Fruit fly (Drosophila melanogaster) whole organism, embryonic: ENCODE data around the gene CG42445.

Experiments used
- BEAF-32 ChIP-seq: fragments of 200-800 bp; sonication (Bioruptor generic); optimal IDR thresholded peaks from 3 replicates; lab custom pipeline; 2017; ENCODE audit warnings: missing biosample characterization, missing genetic modification characterization, mild to moderate bottlenecking, moderate library complexity, missing genetic modification reagents
- Blimp-1 ChIP-seq: fragments of 200-800 bp; sonication (Bioruptor generic); optimal IDR thresholded peaks from 3 replicates; lab custom pipeline; 2018; ENCODE audit warnings: missing biosample characterization, missing genetic modification characterization, mild to moderate bottlenecking, moderate library complexity, missing genetic modification reagents
- CG10209 ChIP-seq: fragments of 200-800 bp; sonication (Bioruptor generic); optimal IDR thresholded peaks from 3 replicates; lab custom pipeline; 2017; ENCODE audit warnings: missing biosample characterization, mild to moderate bottlenecking, missing genetic modification characterization, missing genetic modification reagents
- CG10366 ChIP-seq: fragments of 200-800 bp; sonication (Bioruptor generic); IDR thresholded peaks from 2 replicates; pipeline ENCODE4 v1.3.6; 2022; ENCODE audit warnings: missing biosample characterization, missing genetic modification characterization
- CG12299 ChIP-seq: fragments of 200-800 bp; sonication (Bioruptor generic); optimal IDR thresholded peaks from 2 replicates; lab custom pipeline; 2018; ENCODE audit warnings: missing biosample characterization, mild to moderate bottlenecking, missing genetic modification characterization
- CG1233 ChIP-seq: fragments of 200-800 bp; sonication (Bioruptor generic); optimal IDR thresholded peaks from 4 replicates; lab custom pipeline; 2018; ENCODE audit warnings: missing biosample characterization, mild to moderate bottlenecking, missing genetic modification characterization
- CG12659 ChIP-seq: fragments of 200-800 bp; sonication (Bioruptor generic); optimal IDR thresholded peaks from 3 replicates; lab custom pipeline; 2017; ENCODE audit warnings: mild to moderate bottlenecking, missing biosample characterization, missing genetic modification reagents, missing genetic modification characterization
- CG16815 ChIP-seq: fragments of 200-800 bp; sonication (Bioruptor generic); optimal IDR thresholded peaks from 3 replicates; lab custom pipeline; 2017; ENCODE audit warnings: missing biosample characterization, mild to moderate bottlenecking, missing genetic modification characterization
- CG17359 ChIP-seq: fragments of 200-800 bp; sonication (Bioruptor generic); optimal IDR thresholded peaks from 3 replicates; lab custom pipeline; 2018; ENCODE audit warnings: missing biosample characterization, mild to moderate bottlenecking, missing genetic modification characterization, moderate library complexity
- CG17361 ChIP-seq: fragments of 200-800 bp; sonication (Bioruptor generic); IDR thresholded peaks from 3 replicates; pipeline ENCODE4 v1.3.6; 2022; ENCODE audit warnings: missing biosample characterization, missing genetic modification characterization
- CG17612 ChIP-seq: fragments of 200-800 bp; sonication (Bioruptor generic); IDR thresholded peaks from 2 replicates; pipeline ENCODE4 v1.3.6; 2022; ENCODE audit warnings: missing biosample characterization, missing genetic modification characterization
- CG18476 ChIP-seq: fragments of 200-800 bp; sonication (Bioruptor generic); optimal IDR thresholded peaks from 2 replicates; lab custom pipeline; 2016; ENCODE audit warnings: missing biosample characterization, mild to moderate bottlenecking, missing genetic modification characterization
- CG18599 ChIP-seq: fragments of 200-800 bp; sonication (Bioruptor generic); optimal IDR thresholded peaks from 3 replicates; lab custom pipeline; 2017; ENCODE audit warnings: missing biosample characterization, missing genetic modification characterization, mild to moderate bottlenecking, moderate library complexity, missing genetic modification reagents
- CG2120 ChIP-seq: fragments of 200-800 bp; sonication (Bioruptor generic); optimal IDR thresholded peaks from 3 replicates; lab custom pipeline; 2016; ENCODE audit warnings: missing biosample characterization, missing genetic modification characterization
- CG30403 ChIP-seq: fragments of 200-800 bp; sonication (Bioruptor generic); optimal IDR thresholded peaks from 3 replicates; lab custom pipeline; 2016; ENCODE audit warnings: missing biosample characterization, missing genetic modification characterization
- CG31441 ChIP-seq: fragments of 200-800 bp; sonication (Bioruptor generic); IDR thresholded peaks from 2 replicates; pipeline ENCODE4 v1.3.6; 2022; ENCODE audit warnings: missing biosample characterization, missing genetic modification characterization
- CG5180 ChIP-seq: fragments of 200-800 bp; sonication (Bioruptor generic); optimal IDR thresholded peaks from 3 replicates; lab custom pipeline; 2017; ENCODE audit warnings: missing biosample characterization, missing genetic modification characterization, mild to moderate bottlenecking, moderate library complexity, missing genetic modification reagents
- CG8388 ChIP-seq: fragments of 200-800 bp; sonication (Bioruptor generic); optimal IDR thresholded peaks from 2 replicates; lab custom pipeline; 2019; ENCODE audit warnings: missing biosample characterization, mild to moderate bottlenecking, missing genetic modification characterization, moderate library complexity
- CG9727 ChIP-seq: fragments of 200-800 bp; sonication (Bioruptor generic); optimal IDR thresholded peaks from 3 replicates; lab custom pipeline; 2017; ENCODE audit warnings: missing biosample characterization, mild to moderate bottlenecking, missing genetic modification characterization
- Deaf1 ChIP-seq: fragments of 200-800 bp; optimal IDR thresholded peaks from 3 replicates; lab custom pipeline; 2019; ENCODE audit warnings: missing biosample characterization, mild to moderate bottlenecking, missing genetic modification characterization, moderate library complexity
- Dip2 ChIP-seq: fragments of 200-800 bp; sonication (Bioruptor generic); IDR thresholded peaks from 2 replicates; pipeline ENCODE4 v1.3.6; 2022; ENCODE audit warnings: missing biosample characterization, missing genetic modification characterization
- E2f1 ChIP-seq: fragments of 200-800 bp; sonication (Bioruptor generic); IDR thresholded peaks from 2 replicates; pipeline ENCODE4 v1.3.6; 2022; ENCODE audit warnings: missing biosample characterization, missing genetic modification characterization
- Ets65A ChIP-seq: fragments of 200-800 bp; sonication (Bioruptor generic); peaks from one replicate; lab custom pipeline; 2016; ENCODE audit warnings: missing biosample characterization, missing genetic modification characterization
- Gsc ChIP-seq: fragments of 200-800 bp; sonication (Bioruptor generic); IDR thresholded peaks from 2 replicates; pipeline ENCODE4 v1.3.6; 2022; ENCODE audit warnings: missing biosample characterization, missing genetic modification characterization
- NK7.1 ChIP-seq: fragments of 200-800 bp; sonication (Bioruptor generic); optimal IDR thresholded peaks from 3 replicates; lab custom pipeline; 2016; ENCODE audit warnings: missing biosample characterization, missing genetic modification characterization
- Neu2 ChIP-seq: fragments of 200-800 bp; sonication (Bioruptor generic); optimal IDR thresholded peaks from 3 replicates; lab custom pipeline; 2016; ENCODE audit warnings: missing biosample characterization, missing genetic modification characterization, borderline replicate concordance
- Nf-YB ChIP-seq: fragments of 200-800 bp; sonication (Bioruptor generic); optimal IDR thresholded peaks from 3 replicates; lab custom pipeline; 2019; ENCODE audit warnings: missing biosample characterization, mild to moderate bottlenecking, missing genetic modification characterization, moderate library complexity
- Nf-YC ChIP-seq: fragments of 200-800 bp; optimal IDR thresholded peaks from 3 replicates; lab custom pipeline; 2019; ENCODE audit warnings: missing biosample characterization, mild to moderate bottlenecking, missing genetic modification characterization, moderate library complexity
- Sox102F ChIP-seq: fragments of 200-800 bp; sonication (Bioruptor generic); optimal IDR thresholded peaks from 2 replicates; lab custom pipeline; 2018; ENCODE audit warnings: missing biosample characterization, mild to moderate bottlenecking, missing genetic modification characterization, moderate library complexity
- Taf1 ChIP-seq: fragments of 200-800 bp; sonication (Bioruptor generic); IDR thresholded peaks from 2 replicates; pipeline ENCODE4 v1.3.6; 2022; ENCODE audit warnings: missing biosample characterization, missing genetic modification characterization
- caup ChIP-seq: fragments of 200-800 bp; sonication (Bioruptor generic); optimal IDR thresholded peaks from 3 replicates; lab custom pipeline; 2017; ENCODE audit warnings: missing biosample characterization, mild to moderate bottlenecking, missing genetic modification characterization, moderate library complexity; ENCODE audit not compliant: severe bottlenecking
- cg ChIP-seq: fragments of 200-800 bp; sonication (Bioruptor generic); optimal IDR thresholded peaks from 3 replicates; lab custom pipeline; 2019; ENCODE audit warnings: missing biosample characterization, mild to moderate bottlenecking, missing genetic modification characterization, moderate library complexity
- cwo ChIP-seq: fragments of 200-800 bp; sonication (Bioruptor generic); optimal IDR thresholded peaks from 3 replicates; lab custom pipeline; 2017; ENCODE audit warnings: missing biosample characterization, missing genetic modification characterization, mild to moderate bottlenecking, moderate library complexity, missing genetic modification reagents
- esg ChIP-seq: fragments of 200-800 bp; sonication (Bioruptor generic); conservative IDR thresholded peaks from 2 replicates; pipeline ENCODE4 v1.3.6; 2022; ENCODE audit warnings: missing biosample characterization, missing genetic modification characterization
- exex ChIP-seq: fragments of 200-800 bp; sonication (Bioruptor generic); optimal IDR thresholded peaks from 4 replicates; lab custom pipeline; 2018; ENCODE audit warnings: missing biosample characterization, mild to moderate bottlenecking, missing genetic modification characterization, moderate library complexity
- gce ChIP-seq: fragments of 200-800 bp; sonication (Bioruptor generic); IDR thresholded peaks from 3 replicates; pipeline ENCODE4 v1.3.6; 2022; ENCODE audit warnings: missing biosample characterization, missing genetic modification characterization
- mld ChIP-seq: fragments of 200-800 bp; sonication (Bioruptor generic); IDR thresholded peaks from 3 replicates; pipeline ENCODE4 v1.3.6; 2022; ENCODE audit warnings: missing biosample characterization, missing genetic modification characterization; ENCODE audit not compliant: partially characterized antibody
- nom ChIP-seq: fragments of 200-800 bp; sonication (Bioruptor generic); optimal IDR thresholded peaks from 2 replicates; lab custom pipeline; 2017; ENCODE audit warnings: missing biosample characterization, missing genetic modification characterization, mild to moderate bottlenecking, moderate library complexity, missing genetic modification reagents
- oc ChIP-seq: fragments of 200-800 bp; sonication (Bioruptor generic); optimal IDR thresholded peaks from 2 replicates; lab custom pipeline; 2018; ENCODE audit warnings: missing biosample characterization, mild to moderate bottlenecking, missing genetic modification characterization, moderate library complexity
- onecut ChIP-seq: fragments of 200-800 bp; sonication (Bioruptor generic); IDR thresholded peaks from 2 replicates; pipeline ENCODE4 v1.3.6; 2022; ENCODE audit warnings: missing biosample characterization, missing genetic modification characterization
- pho ChIP-seq: fragments of 200-800 bp; sonication (Bioruptor generic); optimal IDR thresholded peaks from 2 replicates; lab custom pipeline; 2016; ENCODE audit warnings: missing biosample characterization, missing genetic modification characterization
- pum ChIP-seq: fragments of 200-800 bp; sonication (Bioruptor generic); optimal IDR thresholded peaks from 2 replicates; lab custom pipeline; 2016; ENCODE audit warnings: missing biosample characterization, missing genetic modification characterization
- ranshi ChIP-seq: fragments of 200-800 bp; sonication (Bioruptor generic); IDR thresholded peaks from 2 replicates; pipeline ENCODE4 v1.3.6; 2022; ENCODE audit warnings: missing biosample characterization, missing genetic modification characterization
- sima ChIP-seq: fragments of 200-800 bp; sonication (Bioruptor generic); optimal IDR thresholded peaks from 2 replicates; lab custom pipeline; 2016; ENCODE audit warnings: missing biosample characterization, missing genetic modification characterization
- slbo ChIP-seq: fragments of 200-800 bp; sonication (Bioruptor generic); IDR thresholded peaks from 2 replicates; pipeline ENCODE4 v1.3.6; 2022; ENCODE audit warnings: missing biosample characterization, missing genetic modification characterization
- tio ChIP-seq: fragments of 200-800 bp; sonication (Bioruptor generic); optimal IDR thresholded peaks from 2 replicates; lab custom pipeline; 2017; ENCODE audit warnings: missing biosample characterization, missing genetic modification characterization, inconsistent platforms
- ttk ChIP-seq: fragments of 200-800 bp; sonication (Bioruptor generic); IDR thresholded peaks from 2 replicates; pipeline ENCODE4 v2.1.2; 2022; ENCODE audit warnings: missing biosample characterization, missing genetic modification characterization

Gene CG42445

dm6 chr3L:8151727-8152199 is 6.9 kb downstream of the CG42445 start, which contains the start of gene CG13676 (continued):
- TF ChIP-seq Deaf1 (tag; lab: Kevin White, UChicago) = peak; percentile 45
- TF ChIP-seq caup = no peak
- no peak for TF ChIP-seq CG12659 (GFP tag; lab: Kevin White, UChicago)
- no peak for TF ChIP-seq CG18599 (GFP tag; lab: Kevin White, UChicago)
- no peak for TF ChIP-seq CG12299 (tag; lab: Kevin White, UChicago)
- TF ChIP-seq exex = no peak
- no peak for TF ChIP-seq cwo (GFP tag; lab: Kevin White, UChicago)
- peak; percentile 35 for TF ChIP-seq Ets65A (GFP tag; lab: Kevin White, UChicago)
- TF ChIP-seq Dip2 (GFP tag; lab: Robert Waterston, UW) = no peak
- no peak for TF ChIP-seq CG17361 (GFP tag; lab: Robert Waterston, UW)
- TF ChIP-seq CG5180 = no peak
- no peak for TF ChIP-seq sima (GFP tag; lab: Kevin White, UChicago)
- no peak for TF ChIP-seq cg (GFP tag; lab: Kevin White, UChicago)
- TF ChIP-seq Nf-YC (tag; lab: Kevin White, UChicago) = peak; percentile 34
- TF ChIP-seq onecut = no peak
- no peak for TF ChIP-seq BEAF-32 (GFP tag; lab: Kevin White, UChicago)
- no peak for TF ChIP-seq esg (GFP tag; lab: Robert Waterston, UW)
- no peak for TF ChIP-seq E2f1 (GFP tag; lab: Robert Waterston, UW)
- TF ChIP-seq pum (GFP tag; lab: Kevin White, UChicago) = no peak
- no peak for TF ChIP-seq ranshi (GFP tag; lab: Robert Waterston, UW)
- TF ChIP-seq CG30403 (GFP tag; lab: Kevin White, UChicago) = no peak
- no peak for TF ChIP-seq pho (GFP tag; lab: Kevin White, UChicago)
- TF ChIP-seq CG9727 (GFP tag; lab: Kevin White, UChicago) = no peak
- TF ChIP-seq CG8388 = no peak
- TF ChIP-seq NK7.1 = no peak
- no peak for TF ChIP-seq CG17359 (tag; lab: Kevin White, UChicago)

- peak; percentile 26 for TF ChIP-seq Ets65A (GFP tag; lab: Kevin White, UChicago)
- TF ChIP-seq CG16815 (GFP tag; lab: Kevin White, UChicago) = no peak
- TF ChIP-seq Sox102F = peak; percentile 3
- no peak for TF ChIP-seq cwo (GFP tag; lab: Kevin White, UChicago)
- no peak for TF ChIP-seq CG18476 (GFP tag; lab: Kevin White, UChicago)
- TF ChIP-seq, all 482 proteins: peak for 2
Measured at dm6 chr3L:8150812-8151211, 7.9 kb downstream of the CG42445 start.

dm6 chr3L:8150284-8150683 is 8.4 kb downstream of the CG42445 start:
- no peak for TF ChIP-seq Nf-YB (GFP tag; lab: Kevin White, UChicago)
- no peak for TF ChIP-seq Gsc (GFP tag; lab: Robert Waterston, UW)
- TF ChIP-seq Blimp-1 = peak; percentile 51
- TF ChIP-seq Neu2 (GFP tag; lab: Kevin White, UChicago) = no peak
- no peak for TF ChIP-seq CG1233

dm6 chr3L:8137448-8137906 is 21.2 kb downstream of the CG42445 start, which contains the start of the genes Setx and mus301:
Gene Setx, minus strand, starts transcription at chr3L:8137498.
Gene mus301, plus strand, starts transcription at chr3L:8137808.
- no peak for TF ChIP-seq oc (tag; lab: Kevin White, UChicago)
- no peak for TF ChIP-seq gce (GFP tag; lab: Robert Waterston, UW)
- TF ChIP-seq ttk = peak; percentile 54; the same call in 1 of the 2 replicates
- TF ChIP-seq CG31441 (GFP tag; lab: Robert Waterston, UW) = no peak
- no peak; the same call in 1 of the 2 replicates for TF ChIP-seq Taf1
- TF ChIP-seq tio = peak; percentile 78
- TF ChIP-seq nom (GFP tag; lab: Kevin White, UChicago) = no peak
- TF ChIP-seq CG10209 = peak; percentile 79
- TF ChIP-seq mld (GFP tag; lab: Robert Waterston, UW) = no peak
- no peak for TF ChIP-seq CG17612 (GFP tag; lab: Robert Waterston, UW)
- TF ChIP-seq CG10366 (GFP tag; lab: Robert Waterston, UW) = peak; percentile 65
- peak; percentile 90 for TF ChIP-seq slbo (GFP tag; lab: Robert Waterston, UW)
- peak; percentile 94 for TF ChIP-seq CG2120 (GFP tag; lab: Kevin White, UChicago)
